Fruit fly (Drosophila melanogaster): ENCODE data around the gene Cht7.

Cht7 gene

dm6 chr3L:3060054-3060979 is 46.4 kb downstream of the Cht7 start (continued):
- TF ChIP-seq CG34224 (GFP tag; IDR thresholded peaks at IDR 0.05; ENCODE audit: partially characterized antibody): 0 out of 3 replicates have a peak, but pooled peaks have one; percentile 12
- peak; percentile 97 for TF ChIP-seq CG17361 (GFP tag; IDR thresholded peaks at IDR 0.05)
- TF ChIP-seq CG11723 (GFP tag; optimal IDR thresholded peaks at IDR 0.05): peak; percentile 99
- peak; percentile 98 for TF ChIP-seq oc (tag; optimal IDR thresholded peaks at IDR 0.05)
- peak; percentile 98 for TF ChIP-seq Mes4 (GFP tag; optimal IDR thresholded peaks at IDR 0.05)
- TF ChIP-seq hth (optimal IDR thresholded peaks at IDR 0.05): no peak
- peak; percentile 98 for TF ChIP-seq Mad (GFP tag; optimal IDR thresholded peaks at IDR 0.05)
- TF ChIP-seq Tbp (GFP tag; optimal IDR thresholded peaks at IDR 0.05): no peak
- TF ChIP-seq Ravus (GFP tag; IDR thresholded peaks at IDR 0.05): peak; percentile 98
- TF ChIP-seq crp (GFP tag; optimal IDR thresholded peaks at IDR 0.05): peak; percentile 35 to 84
- TF ChIP-seq dysf (GFP tag; IDR thresholded peaks at IDR 0.05): peak; percentile 99
- peak; percentile 95 for TF ChIP-seq CG11696 (GFP tag; IDR thresholded peaks at IDR 0.05)
- TF ChIP-seq unpg (GFP tag; optimal IDR thresholded peaks at IDR 0.05): peak; percentile 98
- peak; percentile 92 for TF ChIP-seq Vsx1 (GFP tag; optimal IDR thresholded peaks at IDR 0.05)
- peak; percentile 89 for TF ChIP-seq CG15073 (GFP tag; optimal IDR thresholded peaks at IDR 0.05)
- peak; percentile 99 for TF ChIP-seq seq (GFP tag; IDR thresholded peaks at IDR 0.05)
- peak; percentile 99 for TF ChIP-seq CG6689 (GFP tag; IDR thresholded peaks at IDR 0.05)
- peak; percentile 99 for TF ChIP-seq tin (GFP tag; optimal IDR thresholded peaks at IDR 0.05)
- peak; percentile 99 for TF ChIP-seq CG32772 (GFP tag; IDR thresholded peaks at IDR 0.05)
- TF ChIP-seq bab2 (GFP tag; optimal IDR thresholded peaks at IDR 0.05): peak; percentile 99
- TF ChIP-seq Bdp1 (GFP tag; optimal IDR thresholded peaks at IDR 0.05): peak; percentile 93
- peak; percentile 97 for TF ChIP-seq BtbVII (GFP tag; optimal IDR thresholded peaks at IDR 0.05)
- peak; percentile 86 for TF ChIP-seq CG14965 (GFP tag; optimal IDR thresholded peaks at IDR 0.05; ENCODE audit: borderline replicate concordance)
- peak; percentile 99 for TF ChIP-seq tgo (GFP tag; IDR thresholded peaks at IDR 0.05)
- TF ChIP-seq HLH54F (GFP tag; optimal IDR thresholded peaks at IDR 0.05): peak; percentile 99
- peak in 1 of 2 experiments; percentile 88 for TF ChIP-seq Hr78 (GFP tag; optimal IDR thresholded peaks at IDR 0.05)
- TF ChIP-seq NC2β (GFP tag; optimal IDR thresholded peaks at IDR 0.05): peak; percentile 97
- peak; percentile 98 for TF ChIP-seq dimm (GFP tag; IDR thresholded peaks at IDR 0.05)
- TF ChIP-seq jing (GFP tag; optimal IDR thresholded peaks at IDR 0.05): peak; percentile 98
- TF ChIP-seq CG9609 (GFP tag; optimal IDR thresholded peaks at IDR 0.05): peak; percentile 99
- TF ChIP-seq HLHmδ (GFP tag; optimal IDR thresholded peaks at IDR 0.05): no peak
- peak; percentile 98 for TF ChIP-seq CG17612 (GFP tag; IDR thresholded peaks at IDR 0.05)
- TF ChIP-seq gcm (GFP tag; optimal IDR thresholded peaks at IDR 0.05): peak; percentile 97
- peak; percentile 98 for TF ChIP-seq gem (tag; optimal IDR thresholded peaks at IDR 0.05)
- TF ChIP-seq CG30020 (tag; optimal IDR thresholded peaks at IDR 0.05): peak; percentile 76
- peak; percentile 100 for TF ChIP-seq sr (GFP tag; IDR thresholded peaks at IDR 0.05)
- TF ChIP-seq CG2129 (GFP tag; IDR thresholded peaks at IDR 0.05; ENCODE audit: partially characterized antibody): no peak
- TF ChIP-seq BEAF-32 (GFP tag; optimal IDR thresholded peaks at IDR 0.05): peak; percentile 12
- peak; percentile 99 for TF ChIP-seq ase (GFP tag; IDR thresholded peaks at IDR 0.05)
- peak; percentile 83 for TF ChIP-seq fd102C (GFP tag; optimal IDR thresholded peaks at IDR 0.05)
- peak; percentile 97 for TF ChIP-seq kay (GFP tag; optimal IDR thresholded peaks at IDR 0.05)
- TF ChIP-seq Spps (tag; optimal IDR thresholded peaks at IDR 0.05): peak; percentile 77
- peak; percentile 94 for TF ChIP-seq sug (tag; optimal IDR thresholded peaks at IDR 0.05)
- TF ChIP-seq CG9215 (GFP tag; IDR thresholded peaks at IDR 0.05): peak; percentile 98
- TF ChIP-seq CG11398 (GFP tag; optimal IDR thresholded peaks at IDR 0.05): peak; percentile 98
- no peak for TF ChIP-seq inv (GFP tag; IDR thresholded peaks at IDR 0.05; ENCODE audit: partially characterized antibody)
- peak in 1 of 2 experiments; percentile 94 for TF ChIP-seq Eip74EF (GFP tag; optimal IDR thresholded peaks at IDR 0.05)
- no peak for TF ChIP-seq zen2 (GFP tag; IDR thresholded peaks at IDR 0.05; ENCODE audit: partially characterized antibody)

Data from whole organism, embryonic.